Worm (Caenorhabditis elegans): ENCODE measurements around the gene col-117.

col-117 gene

DNA sequence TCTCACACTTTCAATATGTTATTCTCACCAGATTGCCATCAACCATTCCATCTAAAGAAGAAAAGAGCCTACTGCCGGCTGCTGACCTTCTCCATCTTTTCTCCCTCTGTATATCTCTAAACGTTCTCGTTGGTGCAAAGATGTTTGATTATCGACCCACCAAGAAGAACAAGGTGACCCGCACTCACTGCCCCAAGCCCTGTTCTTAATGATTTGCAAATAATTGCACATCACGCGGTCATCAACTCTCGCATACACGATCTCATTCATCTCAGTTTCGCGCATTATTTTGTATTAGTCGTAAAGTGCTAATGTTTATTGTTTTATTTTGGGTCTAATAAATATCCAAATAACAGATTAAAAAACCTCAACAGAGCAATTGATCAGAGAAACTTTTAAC, 4.5 kb downstream of the col-117 start:
- TF ChIP-seq elt-2 (tag; optimal IDR thresholded peaks at IDR 0.05): peak; percentile 24
- TF ChIP-seq C38D4.7 (GFP tag; optimal IDR thresholded peaks at IDR 0.05): no peak

DNA sequence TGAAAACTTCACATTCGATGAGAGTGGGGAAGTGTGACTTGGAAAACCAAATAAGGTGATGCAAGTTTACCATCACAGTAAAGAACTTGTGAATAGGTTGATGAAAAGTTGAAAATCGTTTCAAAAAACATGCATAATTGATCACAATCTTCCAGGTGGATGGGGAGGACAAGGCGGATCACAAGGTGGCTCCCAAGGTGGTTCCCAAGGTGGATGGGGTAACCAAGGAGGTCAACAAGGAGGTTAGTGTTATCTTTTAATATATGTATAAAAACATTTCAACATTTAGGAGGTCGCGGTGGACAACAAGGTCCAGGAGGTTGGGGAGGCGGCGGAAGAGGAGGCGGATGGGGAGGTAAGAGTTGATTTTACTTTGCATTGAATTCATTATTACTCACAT, 6.4 kb downstream of the col-117 start, which contains the start of gene T28C6.10:
TSS of gene T28C6.10 (plus strand) at position 301 of the 400 bp plus-strand sequence.
- no peak for TF ChIP-seq che-1 (tag; optimal IDR thresholded peaks at IDR 0.05)
- no peak for TF ChIP-seq ceh-48 (tag; optimal IDR thresholded peaks at IDR 0.05)
- TF ChIP-seq ceh-22 (tag; optimal IDR thresholded peaks at IDR 0.05): no peak
- no peak for TF ChIP-seq sdc-2 (tag; optimal IDR thresholded peaks at IDR 0.05)

DNA sequence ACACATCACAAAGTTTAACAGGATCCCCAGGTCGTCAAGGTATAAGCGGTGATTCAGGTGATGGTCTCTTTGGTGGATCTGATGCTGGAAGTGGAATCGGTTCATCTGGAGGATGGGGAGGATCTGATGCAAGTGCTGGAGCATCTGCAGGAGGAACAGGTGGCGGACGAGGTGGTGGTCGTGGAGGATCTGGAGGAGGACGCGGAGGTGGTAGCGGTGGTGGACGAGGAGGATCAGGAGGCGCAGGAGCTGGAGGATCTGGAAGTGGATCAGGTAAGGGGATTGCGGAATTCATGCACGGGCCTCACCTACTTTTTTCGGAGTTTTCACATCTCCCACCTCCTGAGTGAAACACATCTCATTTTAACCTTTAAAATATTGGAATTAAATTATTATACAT, 7.4 kb downstream of the col-117 start:
- TF ChIP-seq fkh-10 (GFP tag; optimal IDR thresholded peaks at IDR 0.05) (no peak), ceh-19 (GFP tag; optimal IDR thresholded peaks at IDR 0.05) (no peak), pat-9 (tag; optimal IDR thresholded peaks at IDR 0.05) (no peak), hlh-13 (GFP tag; optimal IDR thresholded peaks at IDR 0.05) (no peak), ahr-1 (tag; optimal IDR thresholded peaks at IDR 0.05) (no peak), fkh-6 (tag; optimal IDR thresholded peaks at IDR 0.05) (no peak), ceh-24 (tag; optimal IDR thresholded peaks at IDR 0.05) (no peak), tbx-2 (tag; optimal IDR thresholded peaks at IDR 0.05) (no peak), ceh-48 (tag; optimal IDR thresholded peaks at IDR 0.05) (no peak), nfya-1 (tag; optimal IDR thresholded peaks at IDR 0.05) (no peak), ttx-3 (tag; optimal IDR thresholded peaks at IDR 0.05) (no peak), mec-3 (tag; optimal IDR thresholded peaks at IDR 0.05; ENCODE audit: borderline replicate concordance) (no peak), ceh-9 (tag; optimal IDR thresholded peaks at IDR 0.05) (no peak), tbx-7 (tag; optimal IDR thresholded peaks at IDR 0.05) (no peak), unc-42 (tag; optimal IDR thresholded peaks at IDR 0.05) (no peak), elt-2 (tag; optimal IDR thresholded peaks at IDR 0.05) (no peak), lim-6 (tag; optimal IDR thresholded peaks at IDR 0.05) (no peak), pros-1 (tag; optimal IDR thresholded peaks at IDR 0.05) (no peak), ceh-2 (tag; optimal IDR thresholded peaks at IDR 0.05) (no peak), gmeb-2 (tag; optimal IDR thresholded peaks at IDR 0.05) (no peak)

DNA sequence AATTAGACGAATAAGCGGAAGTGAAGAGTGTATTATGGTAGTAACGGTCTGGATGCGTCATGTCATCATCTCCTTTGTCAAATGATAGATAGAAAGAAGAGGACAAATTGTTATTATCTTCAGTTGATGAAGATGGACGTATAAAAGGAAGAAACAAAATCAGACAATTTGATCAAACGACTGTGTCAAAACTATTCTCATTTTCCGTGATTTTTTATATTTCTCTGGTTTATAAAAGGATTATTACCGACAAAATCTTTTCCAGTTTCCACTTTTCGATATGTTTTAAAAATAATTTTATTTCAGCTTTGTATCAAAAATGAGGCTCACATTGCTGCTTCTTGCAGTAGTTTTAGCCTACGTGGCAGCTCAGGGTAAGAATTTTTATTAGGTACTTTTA, 8.0 kb downstream of the col-117 start, which contains the start of gene grsp-2:
TSS of gene grsp-2 (plus strand) at position 301 of the 400 bp plus-strand sequence.
- TF ChIP-seq lim-6 (tag; optimal IDR thresholded peaks at IDR 0.05) (no peak), fax-1 (tag; optimal IDR thresholded peaks at IDR 0.05) (no peak), pax-1 (tag; optimal IDR thresholded peaks at IDR 0.05) (no peak), odd-2 (tag; optimal IDR thresholded peaks at IDR 0.05) (no peak), unc-3 (GFP tag; conservative IDR thresholded peaks at IDR 0.05) (no peak), unc-3 (tag; optimal IDR thresholded peaks at IDR 0.05) (no peak), hlh-13 (GFP tag; optimal IDR thresholded peaks at IDR 0.05) (no peak), fkh-6 (tag; optimal IDR thresholded peaks at IDR 0.05) (no peak), syd-9 (tag; optimal IDR thresholded peaks at IDR 0.05) (no peak), K02D7.2 (tag; optimal IDR thresholded peaks at IDR 0.05) (no peak), nfya-1 (tag; optimal IDR thresholded peaks at IDR 0.05) (no peak), ztf-16 (tag; optimal IDR thresholded peaks at IDR 0.05) (no peak), pros-1 (tag; optimal IDR thresholded peaks at IDR 0.05) (no peak), ceh-22 (tag; optimal IDR thresholded peaks at IDR 0.05) (no peak), ceh-18 (tag; optimal IDR thresholded peaks at IDR 0.05) (no peak), tbx-2 (tag; optimal IDR thresholded peaks at IDR 0.05) (no peak), sox-4 (tag; optimal IDR thresholded peaks at IDR 0.05) (no peak)

DNA sequence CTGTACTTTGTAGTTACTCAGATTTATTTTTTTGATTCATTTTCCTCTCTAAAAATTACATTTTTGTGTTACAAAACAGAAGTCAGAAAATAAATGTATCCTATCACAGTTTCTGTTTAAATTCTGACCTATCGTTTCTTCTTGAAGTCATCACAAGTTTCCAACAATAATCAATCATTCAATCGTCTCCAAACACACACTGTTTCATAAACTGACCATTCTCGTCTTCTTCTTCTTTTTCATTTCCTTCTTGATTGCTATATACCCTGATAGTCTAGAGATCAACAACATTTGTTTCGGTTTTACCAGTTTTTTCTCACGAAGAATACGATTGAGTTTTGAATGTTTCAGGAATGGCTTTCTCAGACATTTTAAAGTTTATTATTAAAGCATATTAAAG, 8.8 kb downstream of the col-117 start:
- TF ChIP-seq K09A11.1 (tag; optimal IDR thresholded peaks at IDR 0.05; ENCODE audit: insufficient read depth) (no peak), hlh-13 (GFP tag; optimal IDR thresholded peaks at IDR 0.05) (no peak), sox-2 (GFP tag; IDR thresholded peaks at IDR 0.05) (no peak), tbx-7 (tag; optimal IDR thresholded peaks at IDR 0.05) (no peak), mec-3 (tag; optimal IDR thresholded peaks at IDR 0.05; ENCODE audit: borderline replicate concordance) (no peak)

Measured in whole organism, late embryonic.